Worm (Caenorhabditis elegans): ENCODE results near the gene abu-12.

Gene abu-12

ce11 chrX:410073-410572, 47.3 kb downstream of the abu-12 start (continued):
- TF ChIP-seq set-16 (GFP tag; IDR thresholded peaks at IDR 0.05): no peak; the same call in 1 of the 2 replicates
- TF ChIP-seq mxl-2 (GFP tag; conservative IDR thresholded peaks at IDR 0.05): no peak
- TF ChIP-seq lin-38 (GFP tag; IDR thresholded peaks at IDR 0.05): peak; percentile 76
- peak; percentile 67 for TF ChIP-seq fos-1 (tag; optimal IDR thresholded peaks at IDR 0.05)
- TF ChIP-seq ZK546.5 (tag; optimal IDR thresholded peaks at IDR 0.05): peak in 1 of 2 experiments; percentile 26
- TF ChIP-seq dmd-6 (GFP tag; IDR thresholded peaks at IDR 0.05): peak; percentile 77
- TF ChIP-seq sdz-12 (GFP tag; optimal IDR thresholded peaks at IDR 0.05): no peak
- peak; percentile 48 for TF ChIP-seq unc-130 (GFP tag; optimal IDR thresholded peaks at IDR 0.05)
- TF ChIP-seq mdl-1 (tag; optimal IDR thresholded peaks at IDR 0.05): peak; percentile 56 to 90
- peak; percentile 96 for TF ChIP-seq T26A8.4 (GFP tag; IDR thresholded peaks at IDR 0.05)
- TF ChIP-seq tag-97 (GFP tag; IDR thresholded peaks at IDR 0.05): no peak
- 0 out of 2 replicates have a peak, but pooled peaks have one; percentile 53 for TF ChIP-seq ZK337.2 (GFP tag; IDR thresholded peaks at IDR 0.05)
- TF ChIP-seq nhr-48 (tag; optimal IDR thresholded peaks at IDR 0.05): peak; percentile 88
- peak; percentile 44 for TF ChIP-seq nhr-111 (GFP tag; optimal IDR thresholded peaks at IDR 0.05)
- no peak for TF ChIP-seq Y75B8A.6 (GFP tag; IDR thresholded peaks at IDR 0.05)
- peak; percentile 98 for TF ChIP-seq hmg-1.1 (GFP tag; IDR thresholded peaks at IDR 0.05)
- peak; percentile 43 to 44 for TF ChIP-seq hif-1 (tag; optimal IDR thresholded peaks at IDR 0.05)
- peak; percentile 88 for TF ChIP-seq dmd-8 (GFP tag; IDR thresholded peaks at IDR 0.05)
- TF ChIP-seq tra-1 (GFP tag; IDR thresholded peaks at IDR 0.05): peak; percentile 79
- TF ChIP-seq daf-8 (GFP tag; IDR thresholded peaks at IDR 0.05): no peak
- peak; percentile 88 for TF ChIP-seq F10B5.3 (tag; optimal IDR thresholded peaks at IDR 0.05)
- peak; percentile 82 for TF ChIP-seq spr-3 (GFP tag; optimal IDR thresholded peaks at IDR 0.05)
- no peak for TF ChIP-seq ztf-11 (tag; optimal IDR thresholded peaks at IDR 0.05)
- peak; percentile 59 for TF ChIP-seq zfp-2 (tag; optimal IDR thresholded peaks at IDR 0.05)
- TF ChIP-seq nhr-102 (tag; optimal IDR thresholded peaks at IDR 0.05): peak; percentile 96
- TF ChIP-seq F44E2.7 (GFP tag; IDR thresholded peaks at IDR 0.05): no peak
- TF ChIP-seq lir-3 (tag; optimal IDR thresholded peaks at IDR 0.05): peak; percentile 84
- peak; percentile 75 for TF ChIP-seq gei-8 (GFP tag; optimal IDR thresholded peaks at IDR 0.05)
- TF ChIP-seq nhr-41 (GFP tag; IDR thresholded peaks at IDR 0.05): no peak
- peak; percentile 72 for TF ChIP-seq lin-13 (GFP tag; optimal IDR thresholded peaks at IDR 0.05)
- TF ChIP-seq nhr-237 (tag; optimal IDR thresholded peaks at IDR 0.05): peak; percentile 45
- TF ChIP-seq nhr-25 (tag; optimal IDR thresholded peaks at IDR 0.05; ENCODE audit: borderline replicate concordance, insufficient read depth): peak; percentile 75
- TF ChIP-seq nhr-42 (GFP tag; IDR thresholded peaks at IDR 0.05): peak; percentile 87
- TF ChIP-seq saeg-2 (GFP tag; IDR thresholded peaks at IDR 0.05): no peak
- TF ChIP-seq F49E8.2 (tag; optimal IDR thresholded peaks at IDR 0.05; ENCODE audit: borderline replicate concordance): peak; percentile 45
- TF ChIP-seq nhr-11 (tag; optimal IDR thresholded peaks at IDR 0.05): peak; percentile 81
- peak; percentile 72 for TF ChIP-seq fkh-10 (GFP tag; optimal IDR thresholded peaks at IDR 0.05)
- no peak for TF ChIP-seq ces-1 (GFP tag; optimal IDR thresholded peaks at IDR 0.05)
- TF ChIP-seq lin-1 (GFP tag; IDR thresholded peaks at IDR 0.05): peak; percentile 65
- TF ChIP-seq F26F4.8 (GFP tag; conservative IDR thresholded peaks at IDR 0.05): peak; percentile 63; the same call in 1 of the 2 replicates
- peak; percentile 83 for TF ChIP-seq hlh-30 (tag; optimal IDR thresholded peaks at IDR 0.05; ENCODE audit: insufficient read depth)
- peak; percentile 84 for TF ChIP-seq nhr-28 (tag; optimal IDR thresholded peaks at IDR 0.05)
- no peak for TF ChIP-seq zip-11 (GFP tag; IDR thresholded peaks at IDR 0.05)
- no peak for TF ChIP-seq Y105C5A.15 (GFP tag; IDR thresholded peaks at IDR 0.05)
- TF ChIP-seq dve-1 (tag; optimal IDR thresholded peaks at IDR 0.05; ENCODE audit: insufficient read depth): no peak
- no peak for TF ChIP-seq egl-27 (tag; optimal IDR thresholded peaks at IDR 0.05)
- TF ChIP-seq lin-39 (tag; optimal IDR thresholded peaks at IDR 0.05): no peak
- peak; percentile 89 for TF ChIP-seq D1046.2 (GFP tag; IDR thresholded peaks at IDR 0.05)
- peak; percentile 97 for TF ChIP-seq mep-1 (tag; optimal IDR thresholded peaks at IDR 0.05)
- TF ChIP-seq snpc-1.2 (GFP tag; IDR thresholded peaks at IDR 0.05): 0 out of 2 replicates have a peak, but pooled peaks have one; percentile 70

Data from whole organism, L4 larva.